Worm (Caenorhabditis elegans) whole organism, early embryonic: ENCODE results near the gene rig-1.

Experiments used
- B0310.2 ChIP-seq: sonication (generic microtip); optimal IDR thresholded peaks from 2 replicates; lab custom pipeline; 2016; ENCODE audit warnings: mild to moderate bottlenecking, missing genetic modification characterization, missing compliant biosample characterization
- F13C5.2 ChIP-seq: sonication (generic microtip); optimal IDR thresholded peaks from 2 replicates; lab custom pipeline; 2017; ENCODE audit warnings: mild to moderate bottlenecking, missing genetic modification characterization, inconsistent platforms, missing compliant biosample characterization
- aly-1 ChIP-seq: sonication (generic microtip); optimal IDR thresholded peaks from 2 replicates; lab custom pipeline; 2016; ENCODE audit warnings: missing genetic modification characterization, missing compliant biosample characterization
- ama-1 ChIP-seq: fragments of 150-350 bp; optimal IDR thresholded peaks from 2 replicates; lab custom pipeline; 2014
- ceh-13 ChIP-seq: fragments of 200-800 bp; sonication (Bioruptor generic); optimal IDR thresholded peaks from 2 replicates; lab custom pipeline; 2018; ENCODE audit warnings: mild to moderate bottlenecking, missing genetic modification characterization, missing compliant biosample characterization
- ceh-36 ChIP-seq: sonication (generic microtip); optimal IDR thresholded peaks from 2 replicates; lab custom pipeline; 2016; ENCODE audit warnings: missing genetic modification characterization, inconsistent platforms, missing compliant biosample characterization
- ets-7 ChIP-seq: sonication (generic microtip); optimal IDR thresholded peaks from 2 replicates; lab custom pipeline; 2016; ENCODE audit warnings: missing genotype, missing genetic modification characterization, missing compliant biosample characterization
- flt-1 ChIP-seq: fragments of 200-800 bp; sonication (Bioruptor generic); IDR thresholded peaks from 2 replicates; pipeline ENCODE4 v1.3.6; 2022; ENCODE audit warnings: missing genetic modification characterization, missing compliant biosample characterization
- hmbx-1 ChIP-seq: sonication (generic microtip); optimal IDR thresholded peaks from 2 replicates; lab custom pipeline; 2016; ENCODE audit warnings: mild to moderate bottlenecking, missing genetic modification characterization, missing compliant biosample characterization
- hmg-4 ChIP-seq: fragments of 200-800 bp; sonication (Bioruptor generic); optimal IDR thresholded peaks from 2 replicates; lab custom pipeline; 2018; ENCODE audit warnings: mild to moderate bottlenecking, missing genetic modification characterization, missing compliant biosample characterization
- hnd-1 ChIP-seq: sonication (generic microtip); optimal IDR thresholded peaks from 2 replicates; lab custom pipeline; 2016; ENCODE audit warnings: missing genetic modification characterization, missing compliant biosample characterization
- pes-1 ChIP-seq: fragments of 200-800 bp; sonication (Bioruptor generic); IDR thresholded peaks from 2 replicates; pipeline ENCODE4 v1.3.6; 2022; ENCODE audit warnings: missing genetic modification reagents, missing genetic modification characterization, missing compliant biosample characterization
- scrt-1 ChIP-seq: fragments of 200-800 bp; sonication (Bioruptor generic); IDR thresholded peaks from 2 replicates; pipeline ENCODE4 v1.3.6; 2022; ENCODE audit warnings: missing genetic modification characterization, missing compliant biosample characterization
- sea-1 ChIP-seq: fragments of 200-800 bp; sonication (Bioruptor generic); conservative IDR thresholded peaks from 2 replicates; pipeline ENCODE4 v1.3.6; 2022; ENCODE audit warnings: missing genetic modification characterization, missing compliant biosample characterization
- tbx-11 ChIP-seq: fragments of 200-800 bp; sonication (Bioruptor generic); IDR thresholded peaks from 2 replicates; pipeline ENCODE4 v1.3.6; 2022; ENCODE audit warnings: missing genetic modification characterization, missing compliant biosample characterization
- tbx-37 ChIP-seq: fragments of 200-800 bp; sonication (Bioruptor generic); conservative IDR thresholded peaks from 2 replicates; pipeline ENCODE4 v1.3.6; 2022; ENCODE audit warnings: missing genetic modification reagents, missing genetic modification characterization, missing compliant biosample characterization
- tra-4 ChIP-seq: sonication (generic microtip); optimal IDR thresholded peaks from 2 replicates; lab custom pipeline; 2017; ENCODE audit warnings: missing genetic modification characterization, missing compliant biosample characterization

The rig-1 gene

ce11 chrX:8660319-8660718 lies at the start of gene rig-1:
rig-1 (plus strand) TSS chrX:8660619.
- TF ChIP-seq sea-1 (GFP tag; lab: Robert Waterston, UW) (no peak), ceh-13 (GFP tag; lab: Kevin White, UChicago) (no peak), tra-4 (tag; lab: Kevin White, UChicago) (no peak), hmg-4 (GFP tag; lab: Kevin White, UChicago) (no peak), aly-1 (tag; lab: Kevin White, UChicago) (no peak), flt-1 (no peak), hmbx-1 (tag; lab: Kevin White, UChicago) (no peak), ets-7 (no peak), hnd-1 (no peak), scrt-1 (GFP tag; lab: Robert Waterston, UW) (no peak), pes-1 (no peak), F13C5.2 (tag; lab: Kevin White, UChicago) (no peak), ceh-36 (tag; lab: Kevin White, UChicago) (no peak), B0310.2 (tag; lab: Kevin White, UChicago) (no peak), tbx-37 (no peak), tbx-11 (no peak), ama-1 (lab: Kevin White, UChicago) (no peak)

DNA sequence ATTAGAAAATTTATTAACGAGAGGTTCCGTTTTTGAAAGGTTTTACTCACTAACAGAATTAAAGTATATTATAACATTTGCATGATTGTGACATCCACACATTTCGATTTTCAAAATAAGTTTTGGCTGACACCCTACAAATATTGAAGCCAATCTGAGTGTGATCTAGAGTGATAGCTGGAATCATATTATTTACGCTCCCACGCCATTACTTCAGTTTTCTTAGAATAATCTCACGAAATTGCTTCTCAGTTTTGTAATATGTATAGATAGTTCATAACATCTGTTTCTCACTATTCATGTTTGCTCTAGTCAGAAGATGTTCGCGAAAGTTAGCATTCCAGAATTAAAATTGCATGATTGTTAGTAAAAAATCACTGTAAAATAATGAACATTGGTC lies 48.1 kb upstream of the rig-1 start:
- TF ChIP-seq ceh-36 (tag; lab: Kevin White, UChicago) = no peak
- no peak for TF ChIP-seq scrt-1 (GFP tag; lab: Robert Waterston, UW)
- no peak for TF ChIP-seq flt-1
- no peak for TF ChIP-seq hmbx-1 (tag; lab: Kevin White, UChicago)
- TF ChIP-seq ets-7 = no peak
- TF ChIP-seq B0310.2 (tag; lab: Kevin White, UChicago) = no peak
- no peak for TF ChIP-seq pes-1
- no peak for TF ChIP-seq sea-1 (GFP tag; lab: Robert Waterston, UW)
- no peak for TF ChIP-seq ama-1 (lab: Kevin White, UChicago)
- TF ChIP-seq hnd-1 = no peak
- TF ChIP-seq tbx-11 = no peak
- TF ChIP-seq F13C5.2 (tag; lab: Kevin White, UChicago) = no peak
- no peak for TF ChIP-seq tra-4 (tag; lab: Kevin White, UChicago)
- TF ChIP-seq tbx-37 = no peak

- TF ChIP-seq aly-1 (tag; lab: Kevin White, UChicago) = no peak
- TF ChIP-seq ceh-36 (tag; lab: Kevin White, UChicago) = no peak
- TF ChIP-seq ceh-13 (GFP tag; lab: Kevin White, UChicago) = no peak
- no peak for TF ChIP-seq tbx-37
- TF ChIP-seq sea-1 (GFP tag; lab: Robert Waterston, UW) = no peak
- no peak for TF ChIP-seq ets-7
- TF ChIP-seq hmbx-1 (tag; lab: Kevin White, UChicago) = no peak
- TF ChIP-seq F13C5.2 (tag; lab: Kevin White, UChicago) = no peak
- no peak for TF ChIP-seq hnd-1
- TF ChIP-seq tra-4 (tag; lab: Kevin White, UChicago) = no peak
- no peak for TF ChIP-seq scrt-1 (GFP tag; lab: Robert Waterston, UW)
- no peak for TF ChIP-seq hmg-4 (GFP tag; lab: Kevin White, UChicago)
- TF ChIP-seq ama-1 (lab: Kevin White, UChicago) = no peak
- no peak for TF ChIP-seq flt-1
- TF ChIP-seq B0310.2 (tag; lab: Kevin White, UChicago) = no peak
- no peak for TF ChIP-seq tbx-11
- TF ChIP-seq pes-1 = no peak
Observed at ce11 chrX:8613053-8613452, 47.4 kb upstream of the rig-1 start, which contains the start of gene K01A12.2. K01A12.2 (plus strand) TSS chrX:8613353.

DNA sequence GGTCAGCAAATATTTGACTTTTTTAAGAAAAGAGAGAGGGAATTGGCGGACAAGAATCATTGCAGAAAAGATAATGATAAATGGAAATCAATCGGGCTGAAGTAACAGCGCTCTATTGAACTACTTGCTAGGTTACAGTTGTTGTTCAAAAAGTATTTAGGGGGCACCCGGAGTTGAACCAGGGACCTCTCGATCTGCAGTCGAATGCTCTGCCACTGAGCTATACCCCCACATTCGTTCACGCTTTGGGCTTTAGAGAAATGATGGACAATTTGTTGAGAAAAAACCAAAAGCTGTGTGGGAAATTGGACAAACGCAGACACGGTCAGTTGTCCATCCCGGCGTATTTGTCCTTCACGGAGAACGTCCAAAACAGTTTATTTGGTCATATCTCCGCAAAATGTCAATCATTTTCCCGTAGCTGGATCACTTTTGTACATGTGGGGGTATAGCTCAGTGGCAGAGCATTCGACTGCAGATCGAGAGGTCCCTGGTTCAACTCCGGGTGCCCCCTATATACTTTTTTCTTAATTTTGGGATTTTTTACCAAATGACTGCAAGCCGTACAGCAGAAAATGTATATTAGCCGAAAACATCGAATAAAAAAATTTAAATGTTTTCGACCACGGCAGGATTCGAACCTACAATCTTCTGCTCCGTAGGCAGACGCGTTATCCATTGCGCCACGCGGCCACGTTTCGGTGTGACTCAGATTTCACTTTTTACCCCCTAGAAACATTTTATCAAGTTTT lies 36.4 kb upstream of the rig-1 start:
- TF ChIP-seq hnd-1 = peak; percentile 36
- TF ChIP-seq scrt-1 (GFP tag; lab: Robert Waterston, UW) = 0 out of 2 replicates have a peak, but pooled peaks have one; percentile 50
- no peak for TF ChIP-seq B0310.2 (tag; lab: Kevin White, UChicago)
- TF ChIP-seq tbx-11 = 0 out of 2 replicates have a peak, but pooled peaks have one; percentile 5
- 0 out of 2 replicates have a peak, but pooled peaks have one; percentile 10 for TF ChIP-seq flt-1
- peak; percentile 52; the same call in 1 of the 2 replicates for TF ChIP-seq pes-1
- TF ChIP-seq ceh-36 (tag; lab: Kevin White, UChicago) = peak; percentile 40
- peak; percentile 42; the same call in 1 of the 2 replicates for TF ChIP-seq sea-1 (GFP tag; lab: Robert Waterston, UW)
- no peak for TF ChIP-seq tra-4 (tag; lab: Kevin White, UChicago)

DNA sequence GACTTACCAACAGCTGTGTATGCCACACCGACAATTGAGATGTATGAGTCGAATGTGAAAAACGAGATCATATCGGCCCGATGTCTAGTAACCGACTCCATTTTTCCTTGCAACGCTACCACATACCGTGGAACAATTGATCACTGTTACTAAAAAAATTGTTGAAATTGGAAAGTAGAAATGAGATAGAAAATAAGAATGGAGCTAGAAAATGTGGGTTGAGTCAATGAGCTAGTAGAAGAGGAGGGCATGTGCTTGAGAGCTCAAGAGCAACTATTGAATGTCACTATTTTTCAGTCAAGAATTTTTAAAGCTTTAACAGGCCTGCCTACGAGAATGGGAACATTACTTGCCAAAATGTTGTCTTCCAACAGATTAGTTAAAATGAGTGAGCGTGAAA lies 35.3 kb upstream of the rig-1 start, which contains the start of gene K01A12.3:
TSS of gene K01A12.3 (minus strand) at position 101 of the 400 bp plus-strand sequence.
- TF ChIP-seq flt-1 (no peak), hmbx-1 (tag; lab: Kevin White, UChicago) (no peak), hnd-1 (no peak), tbx-11 (no peak), ceh-13 (GFP tag; lab: Kevin White, UChicago) (no peak), tbx-37 (no peak), ceh-36 (tag; lab: Kevin White, UChicago) (no peak), pes-1 (no peak), tra-4 (tag; lab: Kevin White, UChicago) (no peak), ama-1 (lab: Kevin White, UChicago) (no peak), hmg-4 (GFP tag; lab: Kevin White, UChicago) (no peak), aly-1 (tag; lab: Kevin White, UChicago) (no peak), ets-7 (no peak)

ce11 chrX:8638679-8639184 lies 21.7 kb upstream of the rig-1 start:
- TF ChIP-seq hmg-4 (GFP tag; lab: Kevin White, UChicago) (no peak), B0310.2 (tag; lab: Kevin White, UChicago) (peak; percentile 50), ama-1 (lab: Kevin White, UChicago) (no peak), tbx-11 (peak; percentile 75; the same call in 1 of the 2 replicates), tbx-37 (peak; percentile 70; the same call in 1 of the 2 replicates), F13C5.2 (tag; lab: Kevin White, UChicago) (no peak), hnd-1 (peak; percentile 69), ceh-36 (tag; lab: Kevin White, UChicago) (no peak), hmbx-1 (tag; lab: Kevin White, UChicago) (peak; percentile 34), scrt-1 (GFP tag; lab: Robert Waterston, UW) (peak; percentile 85), ets-7 (no peak), sea-1 (GFP tag; lab: Robert Waterston, UW) (peak; percentile 78; the same call in 1 of the 2 replicates), pes-1 (peak; percentile 84), tra-4 (tag; lab: Kevin White, UChicago) (no peak), aly-1 (tag; lab: Kevin White, UChicago) (no peak), ceh-13 (GFP tag; lab: Kevin White, UChicago) (no peak), flt-1 (peak; percentile 84)
